Fruit fly (Drosophila melanogaster): ENCODE results near the gene Wnk.
A peak's percentile ranks its signal among the peaks of the same experiment; 100 is the strongest.

Wnk gene

dm6 chr3L:21604265-21604664 lies 49.5 kb upstream of the Wnk start (continued):
- TF ChIP-seq ERR (GFP tag; optimal IDR thresholded peaks at IDR 0.05) (peak; percentile 32), CG13775 (GFP tag; optimal IDR thresholded peaks at IDR 0.05) (peak; percentile 17), pum (GFP tag; optimal IDR thresholded peaks at IDR 0.05) (peak; percentile 77), h (optimal IDR thresholded peaks at IDR 0.05) (no peak), CG13123 (GFP tag; optimal IDR thresholded peaks at IDR 0.05) (no peak), CG14965 (GFP tag; optimal IDR thresholded peaks at IDR 0.05; ENCODE audit: borderline replicate concordance) (peak; percentile 39), fu2 (GFP tag; optimal IDR thresholded peaks at IDR 0.05) (peak; percentile 27), E2f2 (GFP tag; IDR thresholded peaks at IDR 0.05) (peak; percentile 72), NFAT (GFP tag; IDR thresholded peaks at IDR 0.05) (peak; percentile 75), CG6175 (GFP tag; IDR thresholded peaks at IDR 0.05) (0 out of 3 replicates have a peak, but pooled peaks have one; percentile 40), CG4360 (GFP tag; IDR thresholded peaks at IDR 0.05) (no peak), bbx (GFP tag; IDR thresholded peaks at IDR 0.05; ENCODE audit: partially characterized antibody) (peak; percentile 59), CG32772 (GFP tag; IDR thresholded peaks at IDR 0.05) (peak; percentile 63; the same call in 1 of the 2 replicates), Elba2 (GFP tag; optimal IDR thresholded peaks at IDR 0.05) (peak; percentile 47), CG8359 (GFP tag; optimal IDR thresholded peaks at IDR 0.05; ENCODE audit: borderline replicate concordance) (no peak), toy (GFP tag; IDR thresholded peaks at IDR 0.05) (no peak), dpn (GFP tag; optimal IDR thresholded peaks at IDR 0.05) (peak; percentile 74 to 77), CG10209 (GFP tag; optimal IDR thresholded peaks at IDR 0.05) (peak; percentile 16), jing (GFP tag; optimal IDR thresholded peaks at IDR 0.05) (peak; percentile 13), CG9215 (GFP tag; IDR thresholded peaks at IDR 0.05) (peak; percentile 52; the same call in 1 of the 2 replicates), Sry-β (GFP tag; optimal IDR thresholded peaks at IDR 0.05) (no peak), croc (GFP tag; conservative IDR thresholded peaks at IDR 0.05) (0 out of 3 replicates have a peak, but pooled peaks have one; percentile 18), jumu (GFP tag; optimal IDR thresholded peaks at IDR 0.05) (peak; percentile 51), wor (GFP tag; IDR thresholded peaks at IDR 0.05) (0 out of 2 replicates have a peak, but pooled peaks have one; percentile 17), slp2 (GFP tag; optimal IDR thresholded peaks at IDR 0.05) (no peak), CG31441 (GFP tag; IDR thresholded peaks at IDR 0.05) (no peak), phol (tag; optimal IDR thresholded peaks at IDR 0.05) (peak; percentile 47), CG12071 (GFP tag; optimal IDR thresholded peaks at IDR 0.05) (no peak), CG17802 (tag; optimal IDR thresholded peaks at IDR 0.05) (no peak), CG10267 (tag; optimal IDR thresholded peaks at IDR 0.05) (peak; percentile 54), CG30431 (GFP tag; optimal IDR thresholded peaks at IDR 0.05) (peak; percentile 21), dysf (GFP tag; IDR thresholded peaks at IDR 0.05) (peak; percentile 71; the same call in 2 of the 3 replicates), hkb (optimal IDR thresholded peaks at IDR 0.05) (no peak), hkb (GFP tag; IDR thresholded peaks at IDR 0.05) (peak; percentile 43; the same call in 1 of the 2 replicates), CG7745 (tag; optimal IDR thresholded peaks at IDR 0.05) (no peak), bcd (GFP tag; optimal IDR thresholded peaks at IDR 0.05) (peak; percentile 48), gcm (GFP tag; optimal IDR thresholded peaks at IDR 0.05) (no peak), CG11504 (tag; optimal IDR thresholded peaks at IDR 0.05) (no peak), chm (GFP tag; IDR thresholded peaks at IDR 0.05) (no peak; the same call in 1 of the 2 replicates), pnt (GFP tag; optimal IDR thresholded peaks at IDR 0.05) (peak; percentile 75), kay (GFP tag; optimal IDR thresholded peaks at IDR 0.05) (peak; percentile 15), CG14710 (tag; optimal IDR thresholded peaks at IDR 0.05) (peak; percentile 32), Antp (GFP tag; optimal IDR thresholded peaks at IDR 0.05) (peak; percentile 69), ap (GFP tag; IDR thresholded peaks at IDR 0.05) (no peak), CG5245 (GFP tag; optimal IDR thresholded peaks at IDR 0.05) (peak; percentile 75), CG18476 (GFP tag; optimal IDR thresholded peaks at IDR 0.05) (no peak), NC2β (GFP tag; optimal IDR thresholded peaks at IDR 0.05) (peak; percentile 68), CG31388 (GFP tag; optimal IDR thresholded peaks at IDR 0.05) (peak; percentile 16), H15 (GFP tag; IDR thresholded peaks at IDR 0.05) (no peak; the same call in 2 of the 3 replicates), CG3065 (GFP tag; optimal IDR thresholded peaks at IDR 0.05) (peak; percentile 96), CG12744 (GFP tag; optimal IDR thresholded peaks at IDR 0.05) (peak; percentile 67), Hsf (GFP tag; optimal IDR thresholded peaks at IDR 0.05) (peak; percentile 78)
